Worm (Caenorhabditis elegans) whole organism, L1 larva: ENCODE results near the gene Y22D7AL.6.

Source experiments
- C16A3.4 ChIP-seq: fragments of 150-350 bp; optimal IDR thresholded peaks from 2 replicates; lab custom pipeline; 2014; ENCODE audit warnings: missing biosample characterization, missing genetic modification characterization
- Y116A8C.19 ChIP-seq: sonication (generic microtip); optimal IDR thresholded peaks from 2 replicates; lab custom pipeline; 2016; ENCODE audit warnings: missing compliant biosample characterization, missing genetic modification characterization, borderline replicate concordance
- aha-1 ChIP-seq: fragments of 150-350 bp; optimal IDR thresholded peaks from 2 replicates; lab custom pipeline; 2014; ENCODE audit warnings: missing biosample characterization, missing genetic modification characterization
- alr-1 ChIP-seq: fragments of 200-800 bp; sonication (Bioruptor generic); optimal IDR thresholded peaks from 2 replicates; lab custom pipeline; 2018; ENCODE audit warnings: borderline replicate concordance, mild to moderate bottlenecking, missing genetic modification characterization, missing compliant biosample characterization
- ama-1 ChIP-seq: fragments of 150-350 bp; optimal IDR thresholded peaks from 2 replicates; lab custom pipeline; 2014
- blmp-1 ChIP-seq: fragments of 150-350 bp; optimal IDR thresholded peaks from 2 replicates; lab custom pipeline; 2014; ENCODE audit warnings: missing biosample characterization, missing genetic modification characterization
- ceh-63 ChIP-seq: fragments of 200-800 bp; sonication (Bioruptor generic); optimal IDR thresholded peaks from 2 replicates; lab custom pipeline; 2018; ENCODE audit warnings: mild to moderate bottlenecking, missing genetic modification characterization, missing compliant biosample characterization
- ceh-82 ChIP-seq, 3 experiments: fragments of 150-350 bp in 1 of 3; sonication (generic microtip) in 2 of 3; optimal IDR thresholded peaks; 2 replicates each; lab custom pipeline; 2014 to 2017; ENCODE audit warnings: missing biosample characterization in 3 of 3, missing genetic modification characterization in 3 of 3
- ceh-88 ChIP-seq: fragments of 200-800 bp; sonication (Bioruptor generic); IDR thresholded peaks from 2 replicates; pipeline ENCODE4 v1.3.6; 2022; ENCODE audit warnings: missing genetic modification characterization, missing compliant biosample characterization
- ces-1 ChIP-seq: fragments of 150-350 bp; optimal IDR thresholded peaks from 2 replicates; lab custom pipeline; 2014; ENCODE audit warnings: missing biosample characterization, missing genetic modification reagents, missing genetic modification characterization
- dpl-1 ChIP-seq, 3 experiments: fragments of 150-350 bp in 2 of 3; sonication (generic microtip) in 1 of 3; optimal IDR thresholded peaks; 2 replicates each; lab custom pipeline; 2014 to 2017; ENCODE audit warnings: missing biosample characterization in 3 of 3, missing genetic modification characterization in 3 of 3, missing genetic modification reagents in 3 of 3
- efl-1 ChIP-seq, 4 experiments: fragments of 150-350 bp; optimal IDR thresholded peaks in 3 of 4; peaks in 1 of 4; 1 replicate in 1 of 4; 2 replicates in 3 of 4; lab custom pipeline; 2014; ENCODE audit warnings: missing biosample characterization in 2 of 4, missing genetic modification characterization in 2 of 4, missing genetic modification reagents in 2 of 4
- efl-3 ChIP-seq: fragments of 200-800 bp; sonication (Bioruptor generic); optimal IDR thresholded peaks from 2 replicates; lab custom pipeline; 2018; ENCODE audit warnings: mild to moderate bottlenecking, missing genetic modification characterization, missing compliant biosample characterization
- egl-13 ChIP-seq: sonication (generic microtip); optimal IDR thresholded peaks from 2 replicates; lab custom pipeline; 2016; ENCODE audit warnings: missing genotype, missing genetic modification reagents, missing genetic modification characterization, missing compliant biosample characterization
- egl-27 ChIP-seq, 2 experiments: fragments of 150-350 bp in 1 of 2; sonication (generic microtip); optimal IDR thresholded peaks; 3 replicates each; lab custom pipeline; 2017 to 2018; ENCODE audit warnings: missing biosample characterization in 2 of 2, missing genetic modification characterization in 2 of 2, missing genetic modification reagents in 2 of 2
- elt-2 ChIP-seq: sonication (generic microtip); optimal IDR thresholded peaks from 2 replicates; lab custom pipeline; 2016; ENCODE audit warnings: missing genetic modification characterization, mild to moderate bottlenecking, inconsistent platforms, missing compliant biosample characterization, missing genetic modification reagents
- elt-3 ChIP-seq, 6 experiments: fragments of 150-350 bp in 1 of 6; sonication (generic microtip); optimal IDR thresholded peaks; 2 replicates each; lab custom pipeline; 2017 to 2018; ENCODE audit warnings: missing biosample characterization in 6 of 6, missing genetic modification characterization in 6 of 6, inconsistent platforms in 1 of 6
- fkh-10 ChIP-seq: sonication (generic microtip); optimal IDR thresholded peaks from 2 replicates; lab custom pipeline; 2017; ENCODE audit warnings: missing biosample characterization, missing genetic modification reagents, missing genetic modification characterization
- fkh-8 ChIP-seq: sonication (generic microtip); optimal IDR thresholded peaks from 2 replicates; lab custom pipeline; 2016; ENCODE audit warnings: mild to moderate bottlenecking, missing genetic modification characterization, missing compliant biosample characterization
- hlh-17 ChIP-seq: fragments of 200-800 bp; sonication (Bioruptor generic); optimal IDR thresholded peaks from 2 replicates; lab custom pipeline; 2018; ENCODE audit warnings: missing genetic modification characterization, mild to moderate bottlenecking, missing compliant biosample characterization, moderate library complexity, borderline replicate concordance
- hpl-2 ChIP-seq: fragments of 150-350 bp; optimal IDR thresholded peaks from 2 replicates; lab custom pipeline; 2014; ENCODE audit warnings: missing biosample characterization, missing genetic modification reagents, missing genetic modification characterization
- irx-1 ChIP-seq: sonication (generic microtip); optimal IDR thresholded peaks from 2 replicates; lab custom pipeline; 2016; ENCODE audit warnings: missing genetic modification characterization, missing compliant biosample characterization
- isw-1 ChIP-seq: fragments of 200-800 bp; sonication (Bioruptor generic); IDR thresholded peaks from 2 replicates; pipeline ENCODE4 v1.3.6; 2022; ENCODE audit warnings: missing genetic modification characterization, missing compliant biosample characterization
- lin-35 ChIP-seq, 2 experiments: fragments of 150-350 bp; optimal IDR thresholded peaks; 2 replicates each; lab custom pipeline; 2014; ENCODE audit warnings: missing biosample characterization in 2 of 2, missing genetic modification characterization in 2 of 2, missing genetic modification reagents in 2 of 2
- lir-3 ChIP-seq: sonication (generic microtip); optimal IDR thresholded peaks from 2 replicates; lab custom pipeline; 2016; ENCODE audit warnings: mild to moderate bottlenecking, missing genetic modification characterization, moderate library complexity, missing compliant biosample characterization; ENCODE audit not compliant: poor library complexity
- mab-9 ChIP-seq: fragments of 200-800 bp; sonication (Bioruptor generic); IDR thresholded peaks from 2 replicates; pipeline ENCODE4 v1.3.6; 2022; ENCODE audit warnings: missing genetic modification reagents, missing genetic modification characterization, missing compliant biosample characterization
- mdl-1 ChIP-seq, 2 experiments: fragments of 150-350 bp; optimal IDR thresholded peaks; 2 replicates each; lab custom pipeline; 2014 to 2017; ENCODE audit warnings: missing biosample characterization in 2 of 2, missing genetic modification characterization in 2 of 2, inconsistent platforms in 1 of 2
- nhr-11 ChIP-seq: fragments of 150-350 bp; optimal IDR thresholded peaks from 2 replicates; lab custom pipeline; 2014; ENCODE audit warnings: missing biosample characterization, missing genetic modification characterization
- nhr-19 ChIP-seq: fragments of 200-800 bp; sonication (Bioruptor generic); conservative IDR thresholded peaks from 2 replicates; pipeline ENCODE4 v1.3.6; 2022; ENCODE audit warnings: missing genetic modification characterization, missing compliant biosample characterization
- nhr-47 ChIP-seq: sonication (generic microtip); optimal IDR thresholded peaks from 2 replicates; lab custom pipeline; 2016; ENCODE audit warnings: mild to moderate bottlenecking, missing genetic modification characterization, moderate library complexity, missing compliant biosample characterization
- nhr-71 ChIP-seq: sonication (generic microtip); optimal IDR thresholded peaks from 2 replicates; lab custom pipeline; 2016; ENCODE audit warnings: mild to moderate bottlenecking, missing genetic modification characterization, moderate library complexity, missing compliant biosample characterization
- nhr-76 ChIP-seq: sonication (generic microtip); optimal IDR thresholded peaks from 2 replicates; lab custom pipeline; 2017; ENCODE audit warnings: missing biosample characterization, missing genetic modification characterization
- nhr-84 ChIP-seq: sonication (generic microtip); optimal IDR thresholded peaks from 2 replicates; lab custom pipeline; 2017; ENCODE audit warnings: missing biosample characterization, missing genetic modification characterization
- nhr-85 ChIP-seq: sonication (generic microtip); peaks from one replicate; lab custom pipeline; 2016; ENCODE audit warnings: missing genetic modification characterization, inconsistent platforms, missing compliant biosample characterization
- nhr-90 ChIP-seq: sonication (generic microtip); optimal IDR thresholded peaks from 2 replicates; lab custom pipeline; 2016; ENCODE audit warnings: mild to moderate bottlenecking, missing genetic modification characterization, missing compliant biosample characterization; ENCODE audit not compliant: poor library complexity
- pag-3 ChIP-seq: sonication (generic microtip); optimal IDR thresholded peaks from 2 replicates; lab custom pipeline; 2017; ENCODE audit warnings: missing genetic modification characterization, mild to moderate bottlenecking, missing compliant biosample characterization, antibody characterized with exemption, borderline replicate concordance; ENCODE audit not compliant: insufficient read depth
- pax-3 ChIP-seq: fragments of 200-800 bp; sonication (Bioruptor generic); optimal IDR thresholded peaks from 2 replicates; lab custom pipeline; 2018; ENCODE audit warnings: mild to moderate bottlenecking, missing genetic modification characterization, moderate library complexity, missing compliant biosample characterization
- rnt-1 ChIP-seq: sonication (generic microtip); optimal IDR thresholded peaks from 2 replicates; lab custom pipeline; 2016; ENCODE audit warnings: mild to moderate bottlenecking, missing genetic modification characterization, moderate library complexity, missing compliant biosample characterization
- skn-1 ChIP-seq: fragments of 150-350 bp; optimal IDR thresholded peaks from 2 replicates; lab custom pipeline; 2014; ENCODE audit warnings: missing biosample characterization, missing genetic modification characterization
- snpc-4 ChIP-seq: fragments of 150-350 bp; optimal IDR thresholded peaks from 2 replicates; lab custom pipeline; 2014; ENCODE audit warnings: missing biosample characterization, missing genetic modification characterization
- snu-23 ChIP-seq: sonication (generic microtip); optimal IDR thresholded peaks from 2 replicates; lab custom pipeline; 2016; ENCODE audit warnings: missing genetic modification characterization, missing compliant biosample characterization
- sox-4 ChIP-seq: sonication (generic microtip); optimal IDR thresholded peaks from 2 replicates; lab custom pipeline; 2016; ENCODE audit warnings: missing genetic modification characterization, missing compliant biosample characterization
- sptf-1 ChIP-seq: fragments of 150-350 bp; optimal IDR thresholded peaks from 2 replicates; lab custom pipeline; 2014; ENCODE audit warnings: missing biosample characterization, missing genetic modification characterization
- swsn-7 ChIP-seq: sonication (generic microtip); optimal IDR thresholded peaks from 2 replicates; lab custom pipeline; 2016; ENCODE audit warnings: missing genetic modification characterization, missing compliant biosample characterization
- tbx-2 ChIP-seq: sonication (generic microtip); optimal IDR thresholded peaks from 2 replicates; lab custom pipeline; 2016; ENCODE audit warnings: missing genetic modification characterization, missing compliant biosample characterization
- tlp-1 ChIP-seq: fragments of 150-350 bp; optimal IDR thresholded peaks from 2 replicates; lab custom pipeline; 2014; ENCODE audit warnings: missing biosample characterization, missing genetic modification characterization
- vab-15 ChIP-seq: sonication (generic microtip); optimal IDR thresholded peaks from 2 replicates; lab custom pipeline; 2017; ENCODE audit warnings: missing genotype, mild to moderate bottlenecking, missing genetic modification characterization, missing compliant biosample characterization
- xbp-1 ChIP-seq: sonication (generic microtip); optimal IDR thresholded peaks from 2 replicates; lab custom pipeline; 2016; ENCODE audit warnings: missing genetic modification characterization, missing compliant biosample characterization
- zip-4 ChIP-seq: fragments of 200-800 bp; sonication (Bioruptor generic); optimal IDR thresholded peaks from 2 replicates; lab custom pipeline; 2018; ENCODE audit warnings: mild to moderate bottlenecking, missing genetic modification characterization, moderate library complexity, missing compliant biosample characterization
- ztf-11 ChIP-seq, 2 experiments: sonication (generic microtip); optimal IDR thresholded peaks; 2 replicates each; lab custom pipeline; 2016 to 2017; ENCODE audit warnings: missing genetic modification characterization in 2 of 2, missing biosample characterization in 1 of 2, missing compliant biosample characterization in 1 of 2

Gene Y22D7AL.6

ce11 chrIII:1601464-1602169, 3.1 kb upstream of the Y22D7AL.6 start (continued):
- TF ChIP-seq vab-15 (tag; lab: Kevin White, UChicago), result no peak
- TF ChIP-seq nhr-84 (tag; lab: Kevin White, UChicago), result no peak
- TF ChIP-seq nhr-85 (tag; lab: Kevin White, UChicago), result peak; percentile 81
- TF ChIP-seq aha-1 (tag; lab: Kevin White, UChicago), result no peak
- TF ChIP-seq C16A3.4 (tag; lab: Kevin White, UChicago), result no peak
- TF ChIP-seq rnt-1 (tag; lab: Kevin White, UChicago), result peak; percentile 66
- TF ChIP-seq lir-3, result peak; percentile 52
- TF ChIP-seq lin-35 (GFP tag; optimal IDR thresholded peaks at IDR 0.05; lab: Kevin White, UChicago), result no peak
- no peak for TF ChIP-seq fkh-10
- TF ChIP-seq hlh-17 (GFP tag; lab: Kevin White, UChicago), result no peak
- no peak for TF ChIP-seq mdl-1 (tag; optimal IDR thresholded peaks at IDR 0.05; lab: Kevin White, UChicago)
- TF ChIP-seq zip-4 (GFP tag; lab: Kevin White, UChicago), result no peak
- peak; percentile 39 for TF ChIP-seq nhr-19 (GFP tag; lab: Robert Waterston, UW)
- no peak for TF ChIP-seq mab-9
- TF ChIP-seq ces-1 (GFP tag; lab: Kevin White, UChicago), result no peak
- no peak for TF ChIP-seq hpl-2 (GFP tag; lab: Kevin White, UChicago)
- peak; percentile 1 for TF ChIP-seq swsn-7
- no peak for TF ChIP-seq sox-4 (tag; lab: Kevin White, UChicago)
- no peak for TF ChIP-seq egl-13
- TF ChIP-seq elt-3 (tag; optimal IDR thresholded peaks at IDR 0.05; lab: Kevin White, UChicago), result peak in 1 of 6 experiments; percentile 70
- TF ChIP-seq snpc-4, result no peak
- no peak for TF ChIP-seq tbx-2 (tag; lab: Kevin White, UChicago)
- no peak for TF ChIP-seq ceh-63 (GFP tag; lab: Kevin White, UChicago)
- TF ChIP-seq irx-1 (tag; lab: Kevin White, UChicago), result peak; percentile 35
- no peak for TF ChIP-seq pag-3
- peak; percentile 14 for TF ChIP-seq xbp-1 (tag; lab: Kevin White, UChicago)
- TF ChIP-seq tlp-1 (tag; lab: Kevin White, UChicago), result no peak
- no peak for TF ChIP-seq nhr-76 (tag; lab: Kevin White, UChicago)
- no peak for TF ChIP-seq ceh-82 (tag; optimal IDR thresholded peaks at IDR 0.05; lab: Kevin White, UChicago)
- peak; percentile 53 for TF ChIP-seq blmp-1 (tag; lab: Kevin White, UChicago)
- TF ChIP-seq alr-1 (tag; lab: Kevin White, UChicago), result no peak
- TF ChIP-seq skn-1 (tag; lab: Kevin White, UChicago), result peak; percentile 8
- TF ChIP-seq nhr-71 (tag; lab: Kevin White, UChicago), result peak; percentile 53
- no peak for TF ChIP-seq ceh-88
- TF ChIP-seq elt-2, result peak; percentile 34
- TF ChIP-seq efl-3 (GFP tag; lab: Kevin White, UChicago), result no peak
- peak in 1 of 2 experiments; percentile 26 for TF ChIP-seq ztf-11 (tag; optimal IDR thresholded peaks at IDR 0.05; lab: Kevin White, UChicago)
- no peak for TF ChIP-seq efl-1 (optimal IDR thresholded peaks at IDR 0.05; lab: Kevin White, UChicago)
- TF ChIP-seq efl-1 (GFP tag; optimal IDR thresholded peaks at IDR 0.05 in 1 of 2; lab: Kevin White, UChicago), result peak in 1 of 2 experiments; percentile 86
- TF ChIP-seq isw-1 (GFP tag; lab: Robert Waterston, UW), result no peak
- TF ChIP-seq ama-1 (lab: Kevin White, UChicago), result no peak
- peak; percentile 43 for TF ChIP-seq nhr-90 (tag; lab: Kevin White, UChicago)
- peak; percentile 40 for TF ChIP-seq snu-23 (GFP tag; lab: Kevin White, UChicago)
- TF ChIP-seq nhr-11 (tag; lab: Kevin White, UChicago), result no peak
- peak; percentile 55 for TF ChIP-seq fkh-8 (tag; lab: Kevin White, UChicago)
- no peak for TF ChIP-seq sptf-1 (tag; lab: Kevin White, UChicago)
- peak; percentile 58 for TF ChIP-seq nhr-47
- no peak for TF ChIP-seq egl-27 (tag; optimal IDR thresholded peaks at IDR 0.05; lab: Kevin White, UChicago)
- no peak for TF ChIP-seq pax-3 (tag; lab: Kevin White, UChicago)
- TF ChIP-seq Y116A8C.19 (tag; lab: Kevin White, UChicago), result no peak
- no peak for TF ChIP-seq dpl-1 (GFP tag; optimal IDR thresholded peaks at IDR 0.05; lab: Kevin White, UChicago)
